Fruit fly (Drosophila melanogaster) whole organism, prepupa: ENCODE results near the gene CG32276.

ENCODE experiments used
- Eip78C ChIP-seq: fragments of 200-800 bp; sonication (Bioruptor generic); peaks from one replicate; lab custom pipeline; 2016; ENCODE audit warnings: missing biosample characterization, missing genetic modification characterization
- Sox15 ChIP-seq: fragments of 200-800 bp; sonication (Bioruptor generic); optimal IDR thresholded peaks from 3 replicates; lab custom pipeline; 2016; ENCODE audit warnings: missing biosample characterization, missing genetic modification characterization

- TF ChIP-seq Sox15 (GFP tag; lab: Kevin White, UChicago) = no peak
- TF ChIP-seq Eip78C (GFP tag; lab: Kevin White, UChicago) = no peak
These were observed 11.6 kb downstream of the CG32276 start, which contains the start of gene CG14957 for dm6 chr3L:3187263-3187662.
